Fruit fly (Drosophila melanogaster): ENCODE data around the gene CG15210.

The CG15210 gene

dm6 chrX:10802457-10803378 lies 36.3 kb upstream of the CG15210 start (continued):
- TF ChIP-seq CG8281 (tag; optimal IDR thresholded peaks at IDR 0.05): peak; percentile 47
- TF ChIP-seq dmrt99B (tag; optimal IDR thresholded peaks at IDR 0.05): peak; percentile 86
- TF ChIP-seq hbn (GFP tag; IDR thresholded peaks at IDR 0.05; ENCODE audit: partially characterized antibody): no peak
- TF ChIP-seq CG34422 (GFP tag; IDR thresholded peaks at IDR 0.05): no peak
- peak; percentile 19 for TF ChIP-seq CG11723 (GFP tag; optimal IDR thresholded peaks at IDR 0.05)
- peak; percentile 36; the same call in 1 of the 3 replicates for TF ChIP-seq CG14050 (GFP tag; IDR thresholded peaks at IDR 0.05)
- TF ChIP-seq Asciz (GFP tag; optimal IDR thresholded peaks at IDR 0.05): peak; percentile 71
- no peak for TF ChIP-seq CG9876 (GFP tag; optimal IDR thresholded peaks at IDR 0.05)
- TF ChIP-seq tio (GFP tag; optimal IDR thresholded peaks at IDR 0.05): peak; percentile 16
- TF ChIP-seq jumu (GFP tag; optimal IDR thresholded peaks at IDR 0.05): no peak
- TF ChIP-seq dimm (GFP tag; IDR thresholded peaks at IDR 0.05): no peak
- no peak for TF ChIP-seq D19B (GFP tag; optimal IDR thresholded peaks at IDR 0.05)
- no peak for TF ChIP-seq hkb (optimal IDR thresholded peaks at IDR 0.05)
- peak; percentile 65 for TF ChIP-seq hkb (GFP tag; IDR thresholded peaks at IDR 0.05)
- peak in 1 of 2 experiments; percentile 52 for TF ChIP-seq dpn (GFP tag; optimal IDR thresholded peaks at IDR 0.05)
- peak; percentile 32 for TF ChIP-seq Xbp1 (GFP tag; optimal IDR thresholded peaks at IDR 0.05)
- TF ChIP-seq ci (GFP tag; IDR thresholded peaks at IDR 0.05): 0 out of 3 replicates have a peak, but pooled peaks have one; percentile 4
- peak; percentile 69 for TF ChIP-seq Meics (GFP tag; optimal IDR thresholded peaks at IDR 0.05)
- peak; percentile 25 for TF ChIP-seq Chrac-16 (GFP tag; optimal IDR thresholded peaks at IDR 0.05)
- peak; percentile 55 for TF ChIP-seq nerfin-1 (tag; optimal IDR thresholded peaks at IDR 0.05)
- TF ChIP-seq az2 (GFP tag; optimal IDR thresholded peaks at IDR 0.05): peak; percentile 53
- peak; percentile 79 for TF ChIP-seq unpg (GFP tag; optimal IDR thresholded peaks at IDR 0.05)
- TF ChIP-seq cg (GFP tag; optimal IDR thresholded peaks at IDR 0.05): peak; percentile 80
- no peak for TF ChIP-seq Mad (GFP tag; optimal IDR thresholded peaks at IDR 0.05)
- TF ChIP-seq CG12104 (GFP tag; optimal IDR thresholded peaks at IDR 0.05): no peak
- TF ChIP-seq MTF-1 (GFP tag; optimal IDR thresholded peaks at IDR 0.05; ENCODE audit: borderline replicate concordance): no peak
- peak; percentile 59 for TF ChIP-seq CG14710 (tag; optimal IDR thresholded peaks at IDR 0.05)
- TF ChIP-seq PHDP (tag; optimal IDR thresholded peaks at IDR 0.05): peak; percentile 75
- peak; percentile 68 for TF ChIP-seq dmrt11E (tag; optimal IDR thresholded peaks at IDR 0.05)
- no peak for TF ChIP-seq CG9932 (GFP tag; IDR thresholded peaks at IDR 0.05)
- peak; percentile 65 for TF ChIP-seq CG15601 (tag; optimal IDR thresholded peaks at IDR 0.05)
- peak; percentile 52 for TF ChIP-seq CG6254 (GFP tag; optimal IDR thresholded peaks at IDR 0.05)
- no peak for TF ChIP-seq slou (GFP tag; optimal IDR thresholded peaks at IDR 0.05)
- no peak for TF ChIP-seq CG10274 (GFP tag; optimal IDR thresholded peaks at IDR 0.05)
- peak; percentile 7 for TF ChIP-seq Nf-YC (tag; optimal IDR thresholded peaks at IDR 0.05)
- peak; percentile 63 for TF ChIP-seq CG2875 (GFP tag; optimal IDR thresholded peaks at IDR 0.05)
- TF ChIP-seq bbx (GFP tag; IDR thresholded peaks at IDR 0.05; ENCODE audit: partially characterized antibody): no peak
- TF ChIP-seq CG7372 (GFP tag; IDR thresholded peaks at IDR 0.05): 0 out of 2 replicates have a peak, but pooled peaks have one; percentile 20
- no peak for TF ChIP-seq CG1024 (GFP tag; IDR thresholded peaks at IDR 0.05)
- TF ChIP-seq pan (optimal IDR thresholded peaks at IDR 0.05): no peak
- peak in 1 of 2 experiments; percentile 62 for TF ChIP-seq pan (GFP tag; optimal IDR thresholded peaks at IDR 0.05 in 1 of 2, IDR thresholded peaks at IDR 0.05 in 1 of 2)
- no peak for TF ChIP-seq Taf1 (GFP tag; IDR thresholded peaks at IDR 0.05)
- peak; percentile 67 for TF ChIP-seq CG17829 (tag; optimal IDR thresholded peaks at IDR 0.05)
- TF ChIP-seq E2f1 (GFP tag; IDR thresholded peaks at IDR 0.05): peak; percentile 45; the same call in 1 of the 2 replicates
- peak; percentile 8 for TF ChIP-seq Spps (tag; optimal IDR thresholded peaks at IDR 0.05)
- peak; percentile 81 for TF ChIP-seq CoRest (tag; optimal IDR thresholded peaks at IDR 0.05)
- no peak; the same call in 2 of the 3 replicates for TF ChIP-seq Mrtf (GFP tag; IDR thresholded peaks at IDR 0.05)
- no peak for TF ChIP-seq sna (GFP tag; IDR thresholded peaks at IDR 0.05; ENCODE audit: partially characterized antibody)

All from whole organism, embryonic.